Fruit fly (Drosophila melanogaster) whole organism, prepupa: ENCODE results near the gene Npc2f.

ENCODE experiments used
- fd59A ChIP-seq: fragments of 200-800 bp; sonication (Bioruptor generic); optimal IDR thresholded peaks from 2 replicates; lab custom pipeline; 2017; ENCODE audit warnings: missing biosample characterization, mild to moderate bottlenecking, missing genetic modification characterization, missing genetic modification reagents
- ss ChIP-seq, 2 experiments: fragments of 200-800 bp; sonication (Bioruptor generic); optimal IDR thresholded peaks; 2 replicates in 1 of 2; 3 replicates in 1 of 2; lab custom pipeline; 2017 to 2018; ENCODE audit warnings: mild to moderate bottlenecking in 2 of 2, missing biosample characterization in 2 of 2, missing genetic modification characterization in 2 of 2, moderate library complexity in 1 of 2

DNA sequence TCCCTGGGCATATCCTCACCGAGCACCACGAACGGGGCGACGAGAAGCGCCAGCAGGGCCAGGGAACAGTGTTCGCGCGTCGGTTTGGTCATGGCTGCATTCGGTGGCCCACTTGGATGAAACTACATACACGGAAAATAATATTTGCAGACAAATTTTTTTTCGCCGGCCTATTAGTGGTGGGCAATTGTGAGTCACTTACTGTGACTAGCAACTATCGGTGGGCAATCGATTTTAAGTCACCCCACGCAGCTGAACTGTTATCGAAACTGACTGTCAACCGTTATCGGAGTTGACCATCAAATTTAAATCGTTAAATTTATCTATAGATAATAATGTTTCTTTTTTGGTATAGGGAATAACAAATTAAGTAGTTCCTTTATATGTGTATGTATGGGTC, 31.7 kb downstream of the Npc2f start, which contains the start of gene CG5510:
- TF ChIP-seq ss (GFP tag; optimal IDR thresholded peaks at IDR 0.05; lab: Kevin White, UChicago) (no peak), fd59A (GFP tag; lab: Kevin White, UChicago) (no peak)
